Worm (Caenorhabditis elegans) whole organism, young adult: ENCODE measurements around the gene sek-4.

Experiments used
- B0261.1 ChIP-seq: sonication (generic microtip); optimal IDR thresholded peaks from 2 replicates; lab custom pipeline; 2016; ENCODE audit warnings: mild to moderate bottlenecking, missing genetic modification characterization, moderate library complexity, missing compliant biosample characterization
- F52B5.7 ChIP-seq: sonication (generic microtip); optimal IDR thresholded peaks from 2 replicates; lab custom pipeline; 2016; ENCODE audit warnings: mild to moderate bottlenecking, missing genetic modification characterization, missing compliant biosample characterization
- K11D2.4 ChIP-seq: fragments of 200-800 bp; sonication (Bioruptor generic); IDR thresholded peaks from 2 replicates; pipeline ENCODE4 v1.3.6; 2022; ENCODE audit warnings: missing genetic modification reagents, missing genetic modification characterization, missing compliant biosample characterization
- T26A5.8 ChIP-seq: sonication (generic microtip); optimal IDR thresholded peaks from 2 replicates; lab custom pipeline; 2016; ENCODE audit warnings: missing genetic modification characterization, missing compliant biosample characterization
- Y95B8A.8 ChIP-seq: fragments of 200-800 bp; sonication (Bioruptor generic); IDR thresholded peaks from 2 replicates; pipeline ENCODE4 v1.3.6; 2022; ENCODE audit warnings: missing genetic modification reagents, missing genetic modification characterization, missing compliant biosample characterization
- ZK185.1 ChIP-seq: sonication (generic microtip); optimal IDR thresholded peaks from 2 replicates; lab custom pipeline; 2016; ENCODE audit warnings: mild to moderate bottlenecking, missing genetic modification characterization, missing compliant biosample characterization; ENCODE audit not compliant: poor library complexity, severe bottlenecking
- atf-7 ChIP-seq: sonication (generic microtip); optimal IDR thresholded peaks from 2 replicates; lab custom pipeline; 2017; ENCODE audit warnings: mild to moderate bottlenecking, missing genetic modification characterization, missing compliant biosample characterization
- attf-5 ChIP-seq: fragments of 200-800 bp; sonication (Bioruptor generic); optimal IDR thresholded peaks from 2 replicates; lab custom pipeline; 2018; ENCODE audit warnings: mild to moderate bottlenecking, missing genetic modification characterization, missing compliant biosample characterization
- bed-1 ChIP-seq: fragments of 200-800 bp; sonication (Bioruptor generic); IDR thresholded peaks from 2 replicates; pipeline ENCODE4 v1.3.6; 2022; ENCODE audit warnings: missing genetic modification reagents, missing genetic modification characterization, missing compliant biosample characterization
- cebp-1 ChIP-seq, 2 experiments: fragments of 200-800 bp in 1 of 2; sonication (Bioruptor generic) in 1 of 2; sonication (generic microtip) in 1 of 2; IDR thresholded peaks in 1 of 2; optimal IDR thresholded peaks in 1 of 2; 2 replicates each; pipeline versions ENCODE4 v1.3.6 to Lab custom; 2017 to 2022; ENCODE audit warnings: missing compliant biosample characterization in 2 of 2, missing genetic modification characterization in 2 of 2, mild to moderate bottlenecking in 1 of 2, missing genetic modification reagents in 1 of 2, moderate library complexity in 1 of 2
- ceh-91 ChIP-seq: fragments of 200-800 bp; sonication (Bioruptor generic); IDR thresholded peaks from 2 replicates; pipeline ENCODE4 v1.3.6; 2022; ENCODE audit warnings: missing genetic modification reagents, missing genetic modification characterization, missing compliant biosample characterization
- die-1 ChIP-seq: sonication (generic microtip); optimal IDR thresholded peaks from 2 replicates; lab custom pipeline; 2016; ENCODE audit warnings: missing genotype, mild to moderate bottlenecking, missing genetic modification characterization, missing compliant biosample characterization
- dox-1 ChIP-seq: fragments of 200-800 bp; sonication (Bioruptor generic); IDR thresholded peaks from 2 replicates; pipeline ENCODE4 v1.3.6; 2022; ENCODE audit warnings: missing genetic modification reagents, missing genetic modification characterization, missing compliant biosample characterization
- dpff-1 ChIP-seq: sonication (generic microtip); optimal IDR thresholded peaks from 2 replicates; lab custom pipeline; 2017; ENCODE audit warnings: mild to moderate bottlenecking, missing genetic modification characterization, missing compliant biosample characterization
- efl-1 ChIP-seq: fragments of 150-350 bp; optimal IDR thresholded peaks from 2 replicates; lab custom pipeline; 2014; ENCODE audit warnings: missing biosample characterization, missing genetic modification reagents, missing genetic modification characterization
- egl-44 ChIP-seq: fragments of 200-800 bp; sonication (Bioruptor generic); IDR thresholded peaks from 2 replicates; pipeline ENCODE4 v1.3.6; 2022; ENCODE audit warnings: missing genetic modification reagents, missing genetic modification characterization, missing compliant biosample characterization
- ets-4 ChIP-seq: fragments of 200-800 bp; sonication (Bioruptor generic); optimal IDR thresholded peaks from 2 replicates; lab custom pipeline; 2018; ENCODE audit warnings: mild to moderate bottlenecking, missing genetic modification characterization, missing compliant biosample characterization
- fkh-3 ChIP-seq: sonication (generic microtip); optimal IDR thresholded peaks from 2 replicates; lab custom pipeline; 2016; ENCODE audit warnings: mild to moderate bottlenecking, missing genetic modification characterization, missing compliant biosample characterization
- him-1 ChIP-seq: sonication (generic microtip); optimal IDR thresholded peaks from 2 replicates; lab custom pipeline; 2016; ENCODE audit warnings: missing genotype, missing genetic modification reagents, missing genetic modification characterization, missing compliant biosample characterization
- hlh-12 ChIP-seq: sonication (generic microtip); optimal IDR thresholded peaks from 2 replicates; lab custom pipeline; 2016; ENCODE audit warnings: missing genetic modification characterization, missing compliant biosample characterization
- hrde-1 ChIP-seq: sonication (generic microtip); optimal IDR thresholded peaks from 2 replicates; lab custom pipeline; 2016; ENCODE audit warnings: missing genetic modification characterization, mild to moderate bottlenecking, missing compliant biosample characterization, moderate library complexity, missing genotype, missing genetic modification reagents, borderline replicate concordance
- lin-40 ChIP-seq: sonication (generic microtip); optimal IDR thresholded peaks from 2 replicates; lab custom pipeline; 2016; ENCODE audit warnings: missing genetic modification characterization, mild to moderate bottlenecking, missing compliant biosample characterization, missing genotype, missing genetic modification reagents
- lsy-27 ChIP-seq: sonication (generic microtip); optimal IDR thresholded peaks from 2 replicates; lab custom pipeline; 2017; ENCODE audit warnings: missing genetic modification characterization, mild to moderate bottlenecking, missing compliant biosample characterization, antibody characterized with exemption, missing genotype, borderline replicate concordance; ENCODE audit not compliant: insufficient read depth
- madf-10 ChIP-seq: sonication (generic microtip); optimal IDR thresholded peaks from 2 replicates; lab custom pipeline; 2016; ENCODE audit warnings: mild to moderate bottlenecking, missing genetic modification characterization, missing compliant biosample characterization
- madf-6 ChIP-seq: fragments of 200-800 bp; sonication (Bioruptor generic); IDR thresholded peaks from 2 replicates; pipeline ENCODE4 v1.3.6; 2022; ENCODE audit warnings: missing genetic modification reagents, missing genetic modification characterization, missing compliant biosample characterization
- madf-8 ChIP-seq: fragments of 200-800 bp; sonication (Bioruptor generic); conservative IDR thresholded peaks from 2 replicates; pipeline ENCODE4 v1.3.6; 2022; ENCODE audit warnings: missing genetic modification reagents, missing genetic modification characterization, missing compliant biosample characterization
- mes-4 ChIP-seq: sonication (generic microtip); optimal IDR thresholded peaks from 2 replicates; lab custom pipeline; 2016; ENCODE audit warnings: missing genotype, missing genetic modification characterization, missing compliant biosample characterization
- nhr-27 ChIP-seq: fragments of 200-800 bp; sonication (Bioruptor generic); optimal IDR thresholded peaks from 2 replicates; lab custom pipeline; 2018; ENCODE audit warnings: mild to moderate bottlenecking, missing genetic modification characterization, moderate library complexity, missing compliant biosample characterization
- nhr-90 ChIP-seq: sonication (generic microtip); optimal IDR thresholded peaks from 2 replicates; lab custom pipeline; 2016; ENCODE audit warnings: missing genotype, mild to moderate bottlenecking, missing genetic modification characterization, missing compliant biosample characterization
- pha-4 ChIP-seq: fragments of 150-350 bp; sonication (generic microtip); optimal IDR thresholded peaks from 2 replicates; lab custom pipeline; 2014; ENCODE audit warnings: missing biosample characterization, missing genetic modification reagents, missing genetic modification characterization
- rec-8 ChIP-seq, 2 experiments: sonication (generic microtip); optimal IDR thresholded peaks; 2 replicates each; lab custom pipeline; 2016; ENCODE audit warnings: mild to moderate bottlenecking in 2 of 2, missing genetic modification characterization in 2 of 2, missing genetic modification reagents in 2 of 2, missing genotype in 2 of 2, missing biosample characterization in 1 of 2, missing compliant biosample characterization in 1 of 2, moderate library complexity in 1 of 2
- sdz-38 ChIP-seq: sonication (generic microtip); optimal IDR thresholded peaks from 2 replicates; lab custom pipeline; 2016; ENCODE audit warnings: missing genotype, missing genetic modification characterization, missing compliant biosample characterization
- snpc-1.1 ChIP-seq: sonication (generic microtip); optimal IDR thresholded peaks from 2 replicates; lab custom pipeline; 2017; ENCODE audit warnings: missing genetic modification characterization, mild to moderate bottlenecking, missing compliant biosample characterization, antibody characterized with exemption, moderate library complexity, missing genotype, missing genetic modification reagents; ENCODE audit not compliant: insufficient read depth
- snpc-1.3 ChIP-seq: sonication (generic microtip); optimal IDR thresholded peaks from 2 replicates; lab custom pipeline; 2017; ENCODE audit warnings: missing genetic modification characterization, mild to moderate bottlenecking, missing compliant biosample characterization, antibody characterized with exemption, moderate library complexity, missing genotype, missing genetic modification reagents; ENCODE audit not compliant: insufficient read depth
- snpc-3.4 ChIP-seq: sonication (generic microtip); optimal IDR thresholded peaks from 2 replicates; lab custom pipeline; 2017; ENCODE audit warnings: missing genetic modification characterization, mild to moderate bottlenecking, missing compliant biosample characterization, antibody characterized with exemption, moderate library complexity, missing genotype, missing genetic modification reagents
- tbx-9 ChIP-seq: sonication (generic microtip); optimal IDR thresholded peaks from 2 replicates; lab custom pipeline; 2016; ENCODE audit warnings: borderline replicate concordance, missing genetic modification characterization, inconsistent platforms, missing compliant biosample characterization
- tlf-1 ChIP-seq: fragments of 200-800 bp; sonication (Bioruptor generic); optimal IDR thresholded peaks from 2 replicates; lab custom pipeline; 2018; ENCODE audit warnings: mild to moderate bottlenecking, missing genetic modification characterization, missing compliant biosample characterization
- ztf-26 ChIP-seq: sonication (generic microtip); optimal IDR thresholded peaks from 2 replicates; lab custom pipeline; 2017; ENCODE audit warnings: missing genetic modification characterization, missing compliant biosample characterization
- ztf-28 ChIP-seq: fragments of 200-800 bp; sonication (Bioruptor generic); IDR thresholded peaks from 2 replicates; pipeline ENCODE4 v1.3.6; 2022; ENCODE audit warnings: missing genetic modification reagents, missing genetic modification characterization, missing compliant biosample characterization
- ztf-6 ChIP-seq: fragments of 200-800 bp; sonication (Bioruptor generic); IDR thresholded peaks from 2 replicates; pipeline ENCODE4 v1.3.6; 2022; ENCODE audit warnings: missing genetic modification reagents, missing genetic modification characterization, missing compliant biosample characterization

The sek-4 gene

DNA sequence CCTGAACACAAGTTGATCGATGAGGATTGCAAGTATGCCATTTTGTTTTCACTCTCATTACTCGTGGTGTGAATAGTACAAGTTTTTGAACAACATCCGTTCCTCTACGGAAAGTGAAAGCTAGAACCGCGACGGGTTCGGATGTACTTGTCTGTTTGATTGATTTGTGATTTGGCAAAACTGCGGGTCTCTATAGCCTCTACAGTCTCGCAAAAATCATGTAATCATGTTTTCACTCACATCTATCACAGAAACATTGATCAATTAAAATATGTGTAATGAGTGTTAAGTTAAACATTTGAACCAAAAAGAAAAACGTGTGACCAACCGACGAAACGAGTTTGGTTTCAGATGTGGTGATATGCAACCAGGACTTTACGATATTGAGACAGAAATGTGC is 35.5 kb upstream of the sek-4 start:
- no peak for TF ChIP-seq efl-1 (GFP tag; lab: Kevin White, UChicago)
- no peak for TF ChIP-seq fkh-3
- no peak for TF ChIP-seq ztf-6 (GFP tag; lab: Robert Waterston, UW)
- TF ChIP-seq snpc-1.1, result no peak
- TF ChIP-seq cebp-1 (GFP tag; IDR thresholded peaks at IDR 0.05; lab: Robert Waterston, UW), result no peak
- TF ChIP-seq cebp-1 (tag; optimal IDR thresholded peaks at IDR 0.05; lab: Kevin White, UChicago), result no peak
- no peak for TF ChIP-seq egl-44 (GFP tag; lab: Robert Waterston, UW)

DNA sequence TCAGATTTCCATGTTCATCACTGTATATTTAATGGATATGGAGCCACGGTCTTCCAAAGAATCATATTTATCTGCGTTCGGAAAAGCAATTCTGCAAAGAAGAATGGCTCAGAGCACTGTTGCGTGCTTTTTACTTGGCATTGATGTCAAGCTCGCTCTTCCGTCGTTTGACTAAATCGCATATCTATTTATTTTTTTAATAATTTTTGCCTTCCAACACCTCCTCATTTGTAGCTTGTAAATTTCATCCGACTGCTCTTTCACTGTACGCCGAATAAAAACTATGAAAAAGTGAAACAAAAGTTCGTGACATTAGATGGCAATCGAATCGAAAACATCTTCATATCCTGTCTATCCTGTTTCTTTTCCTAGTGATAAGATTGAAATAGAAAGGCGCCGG is 35.0 kb upstream of the sek-4 start, which contains the start of gene C26B9.2:
C26B9.2 (plus strand) TSS at position 301 of the 400 bp plus-strand sequence.
- no peak for TF ChIP-seq lin-40 (tag; lab: Kevin White, UChicago)
- no peak for TF ChIP-seq madf-6 (GFP tag; lab: Robert Waterston, UW)
- TF ChIP-seq tlf-1 (GFP tag; lab: Kevin White, UChicago), result no peak
- TF ChIP-seq ets-4 (GFP tag; lab: Kevin White, UChicago), result no peak
- TF ChIP-seq K11D2.4 (GFP tag; lab: Robert Waterston, UW), result no peak
- no peak for TF ChIP-seq snpc-1.1
- no peak for TF ChIP-seq ztf-26 (tag; lab: Kevin White, UChicago)
- TF ChIP-seq T26A5.8 (tag; lab: Kevin White, UChicago), result no peak
- TF ChIP-seq die-1 (tag; lab: Kevin White, UChicago), result no peak
- TF ChIP-seq efl-1 (GFP tag; lab: Kevin White, UChicago), result no peak
- no peak for TF ChIP-seq nhr-90 (tag; lab: Kevin White, UChicago)
- no peak for TF ChIP-seq pha-4 (tag; lab: Kevin White, UChicago)
- no peak for TF ChIP-seq madf-10 (tag; lab: Kevin White, UChicago)
- no peak for TF ChIP-seq ztf-28 (GFP tag; lab: Robert Waterston, UW)
- no peak for TF ChIP-seq atf-7 (tag; lab: Kevin White, UChicago)
- no peak for TF ChIP-seq F52B5.7 (tag; lab: Kevin White, UChicago)
- TF ChIP-seq snpc-3.4 (tag; lab: Kevin White, UChicago), result no peak
- no peak for TF ChIP-seq rec-8 (tag; optimal IDR thresholded peaks at IDR 0.05; lab: Kevin White, UChicago)
- TF ChIP-seq dpff-1, result no peak

ce11 chrX:5342007-5342406 is 32.9 kb upstream of the sek-4 start, which contains the start of gene C26B9.7:
TSS of gene C26B9.7 (plus strand) at chrX:5342307.
- no peak for TF ChIP-seq madf-8 (GFP tag; lab: Robert Waterston, UW)
- no peak for TF ChIP-seq tbx-9 (tag; lab: Kevin White, UChicago)
- TF ChIP-seq lin-40 (tag; lab: Kevin White, UChicago), result no peak
- TF ChIP-seq nhr-27 (tag; lab: Kevin White, UChicago), result no peak
- TF ChIP-seq attf-5 (GFP tag; lab: Kevin White, UChicago), result no peak
- no peak for TF ChIP-seq dox-1 (GFP tag; lab: Robert Waterston, UW)
- TF ChIP-seq snpc-1.3, result no peak
- no peak for TF ChIP-seq B0261.1 (tag; lab: Kevin White, UChicago)
- no peak for TF ChIP-seq hlh-12 (tag; lab: Kevin White, UChicago)
- TF ChIP-seq sdz-38, result no peak
- TF ChIP-seq lsy-27 (tag; lab: Kevin White, UChicago), result no peak
- TF ChIP-seq him-1 (tag; lab: Kevin White, UChicago), result no peak
- no peak for TF ChIP-seq madf-6 (GFP tag; lab: Robert Waterston, UW)
- no peak for TF ChIP-seq ceh-91 (GFP tag; lab: Robert Waterston, UW)
- TF ChIP-seq atf-7 (tag; lab: Kevin White, UChicago), result no peak
- TF ChIP-seq ZK185.1 (tag; lab: Kevin White, UChicago), result no peak
- TF ChIP-seq Y95B8A.8 (GFP tag; lab: Robert Waterston, UW), result no peak
- no peak for TF ChIP-seq mes-4 (tag; lab: Kevin White, UChicago)
- TF ChIP-seq bed-1 (GFP tag; lab: Robert Waterston, UW), result no peak
- TF ChIP-seq hrde-1, result no peak
